Worm (Caenorhabditis elegans): ENCODE results near the gene rpl-15.

DNA sequence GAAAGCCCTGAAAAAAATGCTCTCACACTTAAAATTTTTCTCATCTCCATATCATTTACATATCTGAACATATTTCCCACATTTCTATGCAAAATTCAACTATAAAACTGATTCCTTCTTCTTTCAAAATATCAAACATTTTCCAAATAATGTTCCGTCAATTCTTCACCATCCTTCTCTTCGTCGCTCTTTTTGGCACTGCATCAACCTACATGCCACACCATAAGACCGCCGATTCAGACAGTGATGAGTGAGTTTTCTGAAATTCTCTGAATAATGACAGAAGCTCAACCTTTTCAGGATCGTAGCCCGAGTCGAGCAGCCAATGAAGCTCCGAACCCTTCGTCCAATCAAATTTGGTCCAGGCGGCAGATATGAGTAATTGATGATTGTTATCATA, 21.9 kb upstream of the rpl-15 start, which contains the start of gene K11H12.5:
- no peak for TF ChIP-seq nhr-10 (tag; optimal IDR thresholded peaks at IDR 0.05)
- TF ChIP-seq ama-1 (optimal IDR thresholded peaks at IDR 0.05) = no peak
- TF ChIP-seq nhr-12 (tag; optimal IDR thresholded peaks at IDR 0.05) = no peak
- TF ChIP-seq nhr-77 (tag; optimal IDR thresholded peaks at IDR 0.05) = no peak
- no peak for TF ChIP-seq fos-1 (tag; optimal IDR thresholded peaks at IDR 0.05)
- TF ChIP-seq nhr-6 (tag; optimal IDR thresholded peaks at IDR 0.05) = no peak
- no peak for TF ChIP-seq unc-62 (GFP tag; optimal IDR thresholded peaks at IDR 0.05)
- no peak for TF ChIP-seq lin-39 (tag; optimal IDR thresholded peaks at IDR 0.05)
